In genomic region chr2L:16597798-16598737, dm6 we compare ENCODE assay signal across 3 fruit fly cellular contexts.
A peak's percentile ranks its signal among the peaks of the same experiment; 100 is the strongest.
TF ChIP-seq lines count a peak whose summit lies in the region.

No protein-coding gene starts in this region.

TF ChIP-seq in whole organism, embryonic, 481 proteins besides CTCF, POLR2A, EP300 and RAD21 (continued from another document and continues in another):
- TF ChIP-seq dpn (GFP tag; optimal IDR thresholded peaks at IDR 0.05; lab: Kevin White, UChicago) (peak in 1 of 2 experiments; percentile 48), zen2 (GFP tag; IDR thresholded peaks at IDR 0.05; lab: Robert Waterston, UW; ENCODE audit: partially characterized antibody) (no peak), vnd (GFP tag; IDR thresholded peaks at IDR 0.05; lab: Robert Waterston, UW; ENCODE audit: partially characterized antibody) (no peak), da (GFP tag; optimal IDR thresholded peaks at IDR 0.05; lab: Kevin White, UChicago) (no peak), slou (GFP tag; optimal IDR thresholded peaks at IDR 0.05; lab: Kevin White, UChicago) (no peak), CG34422 (GFP tag; IDR thresholded peaks at IDR 0.05; lab: Robert Waterston, UW) (no peak), bbx (GFP tag; IDR thresholded peaks at IDR 0.05; lab: Robert Waterston, UW; ENCODE audit: partially characterized antibody) (no peak), NfI (GFP tag; optimal IDR thresholded peaks at IDR 0.05; lab: Kevin White, UChicago) (peak; percentile 62), Hand (GFP tag; optimal IDR thresholded peaks at IDR 0.05; lab: Kevin White, UChicago) (no peak), schlank (tag; optimal IDR thresholded peaks at IDR 0.05; lab: Kevin White, UChicago) (no peak), Ptx1 (GFP tag; IDR thresholded peaks at IDR 0.05; lab: Robert Waterston, UW) (peak; percentile 48), prd (optimal IDR thresholded peaks at IDR 0.05; lab: Kevin White, UChicago) (no peak), prd (GFP tag; IDR thresholded peaks at IDR 0.05; lab: Robert Waterston, UW) (peak; percentile 61; the same call in 2 of the 3 replicates), z (GFP tag; IDR thresholded peaks at IDR 0.05; lab: Robert Waterston, UW) (no peak), Hr3 (GFP tag; optimal IDR thresholded peaks at IDR 0.05; lab: Kevin White, UChicago) (peak; percentile 31), NC2β (GFP tag; optimal IDR thresholded peaks at IDR 0.05; lab: Kevin White, UChicago) (peak; percentile 66), CG6654 (GFP tag; optimal IDR thresholded peaks at IDR 0.05; lab: Kevin White, UChicago) (no peak), CG3838 (GFP tag; optimal IDR thresholded peaks at IDR 0.05; lab: Kevin White, UChicago) (no peak), CG3726 (GFP tag; IDR thresholded peaks at IDR 0.05; lab: Robert Waterston, UW) (no peak), CG12659 (GFP tag; optimal IDR thresholded peaks at IDR 0.05; lab: Kevin White, UChicago) (peak; percentile 15), CG12299 (tag; optimal IDR thresholded peaks at IDR 0.05; lab: Kevin White, UChicago) (no peak), CG8281 (tag; optimal IDR thresholded peaks at IDR 0.05; lab: Kevin White, UChicago) (no peak), sc (optimal IDR thresholded peaks at IDR 0.05; lab: Kevin White, UChicago) (no peak), sc (GFP tag; optimal IDR thresholded peaks at IDR 0.05; lab: Kevin White, UChicago) (peak; percentile 55), lola (GFP tag; optimal IDR thresholded peaks at IDR 0.05; lab: Kevin White, UChicago) (peak in 1 of 3 experiments; percentile 78), Ets65A (GFP tag; lab: Kevin White, UChicago) (peak; percentile 94), CG6854 (GFP tag; optimal IDR thresholded peaks at IDR 0.05; lab: Kevin White, UChicago) (no peak), Opbp (GFP tag; IDR thresholded peaks at IDR 0.05; lab: Robert Waterston, UW; ENCODE audit: partially characterized antibody) (no peak), Mes4 (GFP tag; optimal IDR thresholded peaks at IDR 0.05; lab: Kevin White, UChicago) (peak; percentile 19), lbe (GFP tag; optimal IDR thresholded peaks at IDR 0.05; lab: Kevin White, UChicago) (peak; percentile 93), abd-A (tag; optimal IDR thresholded peaks at IDR 0.05; lab: Kevin White, UChicago) (no peak), B-H2 (GFP tag; optimal IDR thresholded peaks at IDR 0.05; lab: Kevin White, UChicago) (no peak), Dfd (GFP tag; optimal IDR thresholded peaks at IDR 0.05; lab: Kevin White, UChicago) (no peak), eyg (GFP tag; optimal IDR thresholded peaks at IDR 0.05; lab: Kevin White, UChicago) (no peak), ato (GFP tag; IDR thresholded peaks at IDR 0.05; lab: Robert Waterston, UW; ENCODE audit: partially characterized antibody) (no peak), maf-S (GFP tag; optimal IDR thresholded peaks at IDR 0.05; lab: Kevin White, UChicago) (peak; percentile 12), Six4 (GFP tag; optimal IDR thresholded peaks at IDR 0.05; lab: Kevin White, UChicago) (no peak), hbn (GFP tag; IDR thresholded peaks at IDR 0.05; lab: Robert Waterston, UW; ENCODE audit: partially characterized antibody) (no peak), oc (tag; optimal IDR thresholded peaks at IDR 0.05; lab: Kevin White, UChicago) (peak; percentile 44), btn (GFP tag; optimal IDR thresholded peaks at IDR 0.05; lab: Kevin White, UChicago) (no peak), Lpt (GFP tag; optimal IDR thresholded peaks at IDR 0.05; lab: Kevin White, UChicago) (no peak), Lim3 (GFP tag; IDR thresholded peaks at IDR 0.05; lab: Robert Waterston, UW) (no peak), CG9876 (GFP tag; optimal IDR thresholded peaks at IDR 0.05; lab: Kevin White, UChicago) (no peak), Scr (GFP tag; IDR thresholded peaks at IDR 0.05; lab: Robert Waterston, UW; ENCODE audit: partially characterized antibody) (no peak), CG33557 (GFP tag; optimal IDR thresholded peaks at IDR 0.05; lab: Kevin White, UChicago) (peak; percentile 73)

TF ChIP-seq in whole organism, prepupa, 60 proteins besides CTCF, POLR2A, EP300 and RAD21 (continued from another document):
- TF ChIP-seq CG10669 (GFP tag; optimal IDR thresholded peaks at IDR 0.05; lab: Kevin White, UChicago) (peak; percentile 91), Hr39 (GFP tag; optimal IDR thresholded peaks at IDR 0.05; lab: Kevin White, UChicago) (peak; percentile 98), spab (GFP tag; optimal IDR thresholded peaks at IDR 0.05; lab: Kevin White, UChicago) (peak; percentile 92), CG10631 (GFP tag; optimal IDR thresholded peaks at IDR 0.05; lab: Kevin White, UChicago) (peak; percentile 96), Gug (GFP tag; IDR thresholded peaks at IDR 0.05; lab: Robert Waterston, UW) (peak; percentile 92), CG8119 (GFP tag; IDR thresholded peaks at IDR 0.05; lab: Robert Waterston, UW) (peak; percentile 97), CG11294 (GFP tag; IDR thresholded peaks at IDR 0.05; lab: Robert Waterston, UW) (peak; percentile 94), Ets96B (tag; optimal IDR thresholded peaks at IDR 0.05; lab: Kevin White, UChicago) (peak; percentile 95), dac (GFP tag; optimal IDR thresholded peaks at IDR 0.05; lab: Kevin White, UChicago) (peak; percentile 93), Eip75B (GFP tag; optimal IDR thresholded peaks at IDR 0.05; lab: Kevin White, UChicago) (peak; percentile 88), CG6163 (GFP tag; IDR thresholded peaks at IDR 0.05; lab: Robert Waterston, UW) (peak; percentile 98), CG32006 (GFP tag; optimal IDR thresholded peaks at IDR 0.05; lab: Kevin White, UChicago) (peak; percentile 95), CG9139 (GFP tag; optimal IDR thresholded peaks at IDR 0.05; lab: Kevin White, UChicago) (peak; percentile 91), CG8632 (GFP tag; optimal IDR thresholded peaks at IDR 0.05; lab: Kevin White, UChicago) (peak; percentile 92), Sox102F (GFP tag; optimal IDR thresholded peaks at IDR 0.05; lab: Kevin White, UChicago) (peak; percentile 97), cyc (GFP tag; optimal IDR thresholded peaks at IDR 0.05; lab: Kevin White, UChicago) (peak; percentile 95), CG16779 (tag; optimal IDR thresholded peaks at IDR 0.05; lab: Kevin White, UChicago) (peak; percentile 75), CG15336 (GFP tag; IDR thresholded peaks at IDR 0.05; lab: Robert Waterston, UW) (peak; percentile 97), CG3032 (tag; optimal IDR thresholded peaks at IDR 0.05; lab: Kevin White, UChicago) (peak; percentile 96), Sox14 (GFP tag; optimal IDR thresholded peaks at IDR 0.05; lab: Kevin White, UChicago) (peak; percentile 98), OdsH (GFP tag; optimal IDR thresholded peaks at IDR 0.05; lab: Kevin White, UChicago) (peak; percentile 96), vri (GFP tag; optimal IDR thresholded peaks at IDR 0.05; lab: Kevin White, UChicago) (peak; percentile 94), Met (GFP tag; optimal IDR thresholded peaks at IDR 0.05; lab: Kevin White, UChicago) (peak; percentile 97), fd59A (GFP tag; optimal IDR thresholded peaks at IDR 0.05; lab: Kevin White, UChicago) (peak; percentile 95), dsx (GFP tag; optimal IDR thresholded peaks at IDR 0.05; lab: Kevin White, UChicago; ENCODE audit: poor library complexity, severe bottlenecking) (peak; percentile 97), svp (GFP tag; lab: Kevin White, UChicago) (peak; percentile 98), CG6276 (GFP tag; optimal IDR thresholded peaks at IDR 0.05; lab: Kevin White, UChicago) (peak; percentile 94), CG8319 (GFP tag; optimal IDR thresholded peaks at IDR 0.05; lab: Kevin White, UChicago) (peak; percentile 88), pdm3 (GFP tag; optimal IDR thresholded peaks at IDR 0.05; lab: Kevin White, UChicago) (peak; percentile 97), acj6 (GFP tag; optimal IDR thresholded peaks at IDR 0.05; lab: Kevin White, UChicago) (peak; percentile 96), CG6808 (GFP tag; optimal IDR thresholded peaks at IDR 0.05; lab: Kevin White, UChicago) (peak; percentile 93), achi (GFP tag; optimal IDR thresholded peaks at IDR 0.05; lab: Kevin White, UChicago) (peak; percentile 95), CG3919 (GFP tag; optimal IDR thresholded peaks at IDR 0.05; lab: Kevin White, UChicago) (peak; percentile 97), fkh (GFP tag; optimal IDR thresholded peaks at IDR 0.05; lab: Kevin White, UChicago) (no peak), Sox15 (GFP tag; optimal IDR thresholded peaks at IDR 0.05; lab: Kevin White, UChicago) (peak; percentile 87), CG11762 (GFP tag; optimal IDR thresholded peaks at IDR 0.05; lab: Kevin White, UChicago; ENCODE audit: insufficient read depth) (peak; percentile 92)

TF ChIP-seq in whole organism, wandering third instar larva, 38 proteins besides CTCF, POLR2A, EP300 and RAD21 (continued from another document):
- TF ChIP-seq sage (GFP tag; optimal IDR thresholded peaks at IDR 0.05; lab: Kevin White, UChicago) (peak; percentile 91), Mio (GFP tag; optimal IDR thresholded peaks at IDR 0.05; lab: Kevin White, UChicago) (peak; percentile 48), Vsx2 (GFP tag; optimal IDR thresholded peaks at IDR 0.05; lab: Kevin White, UChicago; ENCODE audit: partially characterized antibody) (no peak), dl (GFP tag; optimal IDR thresholded peaks at IDR 0.05; lab: Kevin White, UChicago; ENCODE audit: insufficient read depth in 1 of 2, partially characterized antibody in 2 of 2) (no peak), Hnf4 (GFP tag; optimal IDR thresholded peaks at IDR 0.05; lab: Kevin White, UChicago) (peak; percentile 95), Dfd (GFP tag; optimal IDR thresholded peaks at IDR 0.05; lab: Kevin White, UChicago) (no peak), Hr78 (GFP tag; optimal IDR thresholded peaks at IDR 0.05; lab: Kevin White, UChicago) (no peak)
